Fruit fly (Drosophila melanogaster) whole organism: ENCODE results near the gene Cyp4d1.

Source experiments
- CG8478 ChIP-seq: fragments of >200 bp; optimal IDR thresholded peaks from 2 replicates; lab custom pipeline; 2018; ENCODE audit warnings: inconsistent platforms
- Dll ChIP-seq: fragments of >200 bp; optimal IDR thresholded peaks from 2 replicates; lab custom pipeline; 2017
- EcR ChIP-seq, 2 experiments: fragments of >200 bp; optimal IDR thresholded peaks; 2 replicates each; lab custom pipeline; 2017; ENCODE audit warnings: missing biosample characterization in 2 of 2, missing genetic modification characterization in 2 of 2, missing genetic modification reagents in 2 of 2
- pan ChIP-seq: fragments of >200 bp; optimal IDR thresholded peaks from 2 replicates; lab custom pipeline; 2017
- psq ChIP-seq: fragments of >200 bp; optimal IDR thresholded peaks from 2 replicates; lab custom pipeline; 2017
- usp ChIP-seq: fragments of >200 bp; optimal IDR thresholded peaks from 2 replicates; lab custom pipeline; 2017; ENCODE audit warnings: missing biosample characterization, missing genetic modification characterization, mixed read lengths

DNA sequence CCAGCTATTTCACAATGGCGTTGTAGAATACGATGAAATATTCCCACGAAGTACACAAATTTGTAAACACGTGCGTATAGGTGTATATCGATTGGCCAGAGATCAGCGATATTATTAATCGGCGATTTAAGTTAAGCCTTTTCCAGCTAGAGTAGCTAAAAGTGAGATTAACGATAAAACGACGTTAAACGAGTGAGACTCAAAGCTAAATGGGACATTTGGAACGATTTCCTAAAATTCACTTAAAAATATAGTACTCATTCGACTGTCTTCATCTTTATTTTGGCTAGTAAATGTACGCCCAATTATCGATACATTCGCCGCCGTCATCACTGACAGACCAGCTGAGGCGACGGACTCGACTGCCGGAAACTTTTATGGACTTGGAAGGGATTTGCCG is 22.6 kb upstream of the Cyp4d1 start, which contains the start of the genes Nmd3 and CG17776:
- TF ChIP-seq usp (GFP tag; lab: Kevin White, UChicago) (no peak), EcR (GFP tag; optimal IDR thresholded peaks at IDR 0.05; lab: Kevin White, UChicago) (no peak), Dll (lab: Kevin White, UChicago) (no peak), psq (lab: Kevin White, UChicago) (no peak), pan (lab: Kevin White, UChicago) (no peak), CG8478 (lab: Kevin White, UChicago) (no peak)
